Fruit fly (Drosophila melanogaster): ENCODE measurements around the gene GAPsec.
A peak's percentile ranks its signal among the peaks of the same experiment; 100 is the strongest.

The GAPsec gene

DNA sequence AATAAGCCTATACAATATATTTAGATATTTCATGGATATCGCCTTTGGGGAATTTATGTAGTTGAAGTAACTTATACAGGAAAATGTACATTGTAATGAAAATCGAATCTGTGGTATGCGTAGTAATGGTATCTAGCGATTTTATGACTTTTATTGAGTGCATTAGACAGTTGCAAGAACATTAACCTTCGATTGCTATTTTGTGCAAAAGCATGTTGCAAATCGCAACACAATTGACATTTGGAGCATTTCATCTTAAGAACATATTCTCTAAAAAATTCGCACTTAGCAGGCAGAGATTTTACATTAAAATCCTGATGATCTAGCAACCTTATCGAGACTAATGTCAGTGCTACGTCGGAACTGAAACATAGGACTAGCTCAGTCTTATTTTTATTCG is 4.1 kb downstream of the GAPsec start, which contains the start of gene S-Lap2:
Gene S-Lap2, plus strand, starts transcription at position 301 of the 400 bp plus-strand sequence.
- TF ChIP-seq dsf (GFP tag; optimal IDR thresholded peaks at IDR 0.05; ENCODE audit: borderline replicate concordance), result no peak
- TF ChIP-seq woc (GFP tag; optimal IDR thresholded peaks at IDR 0.05), result no peak
- no peak for TF ChIP-seq HLH106 (tag; optimal IDR thresholded peaks at IDR 0.05)
- TF ChIP-seq rgr (GFP tag; optimal IDR thresholded peaks at IDR 0.05), result no peak
- TF ChIP-seq GATAd (GFP tag; optimal IDR thresholded peaks at IDR 0.05), result no peak
- no peak for TF ChIP-seq dl (GFP tag; optimal IDR thresholded peaks at IDR 0.05; ENCODE audit: insufficient read depth in 1 of 2, partially characterized antibody in 2 of 2)
- TF ChIP-seq Hr78 (GFP tag; optimal IDR thresholded peaks at IDR 0.05), result no peak
- TF ChIP-seq foxo (GFP tag; optimal IDR thresholded peaks at IDR 0.05), result no peak
- TF ChIP-seq N (GFP tag; optimal IDR thresholded peaks at IDR 0.05), result no peak
- TF ChIP-seq Mio (GFP tag; optimal IDR thresholded peaks at IDR 0.05), result no peak
- TF ChIP-seq Rel (GFP tag; optimal IDR thresholded peaks at IDR 0.05), result no peak
- no peak for TF ChIP-seq Rel (tag; optimal IDR thresholded peaks at IDR 0.05)
- no peak for TF ChIP-seq Dif (GFP tag; optimal IDR thresholded peaks at IDR 0.05; ENCODE audit: partially characterized antibody)
- TF ChIP-seq CG32264 (GFP tag; optimal IDR thresholded peaks at IDR 0.05), result no peak
- TF ChIP-seq Dfd (GFP tag; optimal IDR thresholded peaks at IDR 0.05), result no peak
- TF ChIP-seq brk (GFP tag; optimal IDR thresholded peaks at IDR 0.05), result no peak
- no peak for TF ChIP-seq lola (GFP tag; optimal IDR thresholded peaks at IDR 0.05)
- no peak for TF ChIP-seq CG9705 (GFP tag; optimal IDR thresholded peaks at IDR 0.05)

- TF ChIP-seq GATAd (GFP tag; optimal IDR thresholded peaks at IDR 0.05) (no peak), CrebA (GFP tag; optimal IDR thresholded peaks at IDR 0.05; ENCODE audit: borderline replicate concordance) (no peak), Dif (GFP tag; optimal IDR thresholded peaks at IDR 0.05; ENCODE audit: partially characterized antibody) (no peak), brk (GFP tag; optimal IDR thresholded peaks at IDR 0.05) (no peak), Jra (GFP tag; optimal IDR thresholded peaks at IDR 0.05) (no peak)
These were observed 6.8 kb downstream of the GAPsec start, which contains the start of gene S-Lap1 for dm6 chr3L:8616935-8617334. TSS of gene S-Lap1 (plus strand) at chr3L:8617235.

dm6 chr3L:8607449-8607848 is 16.3 kb downstream of the GAPsec start:
- TF ChIP-seq CrebA (GFP tag; optimal IDR thresholded peaks at IDR 0.05; ENCODE audit: borderline replicate concordance), result no peak
- TF ChIP-seq fru (GFP tag; optimal IDR thresholded peaks at IDR 0.05), result peak; percentile 15
- no peak for TF ChIP-seq rgr (GFP tag; optimal IDR thresholded peaks at IDR 0.05)
- TF ChIP-seq Rel (GFP tag; optimal IDR thresholded peaks at IDR 0.05), result no peak
- TF ChIP-seq Rel (tag; optimal IDR thresholded peaks at IDR 0.05), result no peak
- TF ChIP-seq Dif (GFP tag; optimal IDR thresholded peaks at IDR 0.05; ENCODE audit: partially characterized antibody), result no peak
- no peak for TF ChIP-seq psq (GFP tag; optimal IDR thresholded peaks at IDR 0.05)
- peak in 1 of 2 experiments; percentile 21 for TF ChIP-seq foxo (GFP tag; optimal IDR thresholded peaks at IDR 0.05)
- TF ChIP-seq pan (optimal IDR thresholded peaks at IDR 0.05), result no peak
- TF ChIP-seq ey (GFP tag; optimal IDR thresholded peaks at IDR 0.05), result peak; percentile 34
- peak; percentile 20 for TF ChIP-seq h (GFP tag; optimal IDR thresholded peaks at IDR 0.05)

DNA sequence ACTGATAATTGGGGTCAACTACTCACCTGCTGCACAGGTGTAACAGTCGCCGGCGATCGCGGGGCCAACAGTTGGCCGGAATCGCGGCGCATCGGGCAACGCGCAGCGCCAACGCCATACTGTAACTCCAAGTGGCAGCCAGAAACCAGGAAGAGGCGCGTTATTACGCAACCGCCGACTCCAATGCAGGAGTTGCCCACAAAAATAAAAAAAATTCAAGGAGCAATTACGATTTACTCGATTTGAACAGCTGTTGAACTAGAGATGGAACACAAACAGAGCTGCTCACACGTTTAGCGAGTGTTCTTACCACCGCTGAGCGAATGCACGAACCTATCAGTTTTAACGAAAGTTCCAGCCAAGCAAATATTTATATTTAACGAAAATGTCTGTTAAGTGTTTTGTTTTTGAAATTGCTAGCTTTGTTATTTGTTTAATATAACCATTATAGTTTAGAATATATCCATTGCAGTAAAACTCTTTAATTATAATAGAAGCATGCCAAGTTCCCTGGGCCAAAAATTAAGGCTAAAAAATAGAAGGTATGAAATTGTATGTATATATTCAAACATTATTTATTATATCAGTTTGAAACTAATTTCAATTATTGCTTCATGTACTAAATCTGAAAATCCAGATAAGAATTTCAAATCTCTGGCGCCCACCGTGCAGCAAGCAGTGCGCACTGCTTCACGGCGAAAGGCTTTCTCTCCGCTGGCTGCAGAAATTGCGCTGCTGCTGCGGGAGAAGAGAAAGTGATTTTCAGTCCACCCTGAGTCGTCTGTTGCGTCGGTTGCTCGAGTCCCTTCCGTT is 19.6 kb downstream of the GAPsec start, which contains the start of the genes CG5989 and CG6282:
Gene CG5989, minus strand, starts transcription at position 270 of the 813 bp plus-strand sequence.
Gene CG6282, plus strand, starts transcription at position 778 of the 813 bp plus-strand sequence.
- TF ChIP-seq Sp1 (GFP tag; optimal IDR thresholded peaks at IDR 0.05) (no peak), rgr (GFP tag; optimal IDR thresholded peaks at IDR 0.05) (no peak), Myc (optimal IDR thresholded peaks at IDR 0.05) (peak; percentile 61), CrebA (GFP tag; optimal IDR thresholded peaks at IDR 0.05; ENCODE audit: borderline replicate concordance) (no peak), sv (GFP tag; optimal IDR thresholded peaks at IDR 0.05) (peak; percentile 8), Abd-B (GFP tag; optimal IDR thresholded peaks at IDR 0.05) (no peak)

dm6 chr3L:8600752-8601433 is 22.8 kb downstream of the GAPsec start, which contains the start of the genes Nelf-E and RpL14:
TSS of gene Nelf-E (minus strand) at chr3L:8600879.
TSS of gene RpL14 (plus strand) at chr3L:8601006.
- TF ChIP-seq Sp1 (GFP tag; optimal IDR thresholded peaks at IDR 0.05) (peak; percentile 93), Myc (optimal IDR thresholded peaks at IDR 0.05) (peak; percentile 71), jim (GFP tag; optimal IDR thresholded peaks at IDR 0.05) (no peak), foxo (GFP tag; optimal IDR thresholded peaks at IDR 0.05) (peak; percentile 84 to 91), fru (GFP tag; optimal IDR thresholded peaks at IDR 0.05) (peak; percentile 99), CG32264 (GFP tag; optimal IDR thresholded peaks at IDR 0.05) (peak; percentile 87), woc (GFP tag; optimal IDR thresholded peaks at IDR 0.05) (no peak), h (GFP tag; optimal IDR thresholded peaks at IDR 0.05) (peak; percentile 95), Mio (GFP tag; optimal IDR thresholded peaks at IDR 0.05) (no peak), Jra (GFP tag; optimal IDR thresholded peaks at IDR 0.05) (no peak), CG9705 (GFP tag; optimal IDR thresholded peaks at IDR 0.05) (peak; percentile 94), Hr83 (GFP tag; optimal IDR thresholded peaks at IDR 0.05; ENCODE audit: poor library complexity, severe bottlenecking) (peak; percentile 98), rgr (GFP tag; optimal IDR thresholded peaks at IDR 0.05) (peak; percentile 98), pan (optimal IDR thresholded peaks at IDR 0.05) (no peak), sv (GFP tag; optimal IDR thresholded peaks at IDR 0.05) (peak; percentile 87), br (GFP tag; optimal IDR thresholded peaks at IDR 0.05) (peak; percentile 95), GATAd (GFP tag; optimal IDR thresholded peaks at IDR 0.05) (peak; percentile 74), Rel (GFP tag; optimal IDR thresholded peaks at IDR 0.05) (no peak), Rel (tag; optimal IDR thresholded peaks at IDR 0.05) (peak; percentile 80), HLH106 (tag; optimal IDR thresholded peaks at IDR 0.05) (peak; percentile 91), OdsH (GFP tag; optimal IDR thresholded peaks at IDR 0.05) (peak; percentile 88), dmrt93B (GFP tag; optimal IDR thresholded peaks at IDR 0.05) (peak; percentile 96), psq (GFP tag; optimal IDR thresholded peaks at IDR 0.05) (peak; percentile 81), ey (GFP tag; optimal IDR thresholded peaks at IDR 0.05) (peak; percentile 78)

Data from whole organism, wandering third instar larva.